Worm (Caenorhabditis elegans): Measurements from ENCODE around the gene F08F8.10.
A peak's percentile ranks its signal among the peaks of the same experiment; 100 is the strongest.

F08F8.10 gene

DNA sequence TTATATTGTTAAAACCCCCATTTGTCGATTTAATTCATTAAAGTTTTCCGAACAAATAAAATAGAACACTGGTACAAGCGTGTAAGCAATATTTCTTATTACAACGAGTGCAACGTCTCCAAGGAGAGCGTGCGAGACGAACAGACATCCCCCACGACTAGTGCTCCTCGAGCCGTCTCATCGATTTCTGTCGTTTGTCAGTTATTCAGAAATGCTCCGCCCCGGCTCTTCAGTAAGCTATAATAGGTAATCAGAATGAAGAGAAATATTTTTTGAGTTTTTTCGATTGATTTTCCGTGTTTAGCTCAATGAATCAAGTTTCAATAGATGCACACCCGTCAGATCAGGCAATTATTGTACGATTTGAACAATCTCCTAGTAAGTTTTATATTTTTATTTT, 18.5 kb downstream of the F08F8.10 start, which contains the start of gene kap-1 (continued):
- TF ChIP-seq unc-62 (GFP tag; optimal IDR thresholded peaks at IDR 0.05) (no peak), aptf-3 (GFP tag; IDR thresholded peaks at IDR 0.05) (no peak), gei-17 (GFP tag; optimal IDR thresholded peaks at IDR 0.05) (peak; percentile 26), B0035.1 (tag; optimal IDR thresholded peaks at IDR 0.05) (peak; percentile 61), snpc-1.3 (tag; optimal IDR thresholded peaks at IDR 0.05; ENCODE audit: insufficient read depth) (peak; percentile 7), cebp-1 (GFP tag; IDR thresholded peaks at IDR 0.05) (no peak), cebp-1 (tag; optimal IDR thresholded peaks at IDR 0.05) (peak; percentile 56), fkh-3 (tag; optimal IDR thresholded peaks at IDR 0.05) (peak; percentile 80), attf-5 (GFP tag; optimal IDR thresholded peaks at IDR 0.05) (no peak), snpc-4 (GFP tag; optimal IDR thresholded peaks at IDR 0.05) (peak; percentile 18), snpc-4 (tag; optimal IDR thresholded peaks at IDR 0.05) (peak in 1 of 4 experiments; percentile 42), ekl-4 (GFP tag; IDR thresholded peaks at IDR 0.05) (peak; percentile 51; the same call in 1 of the 2 replicates), hlh-26 (GFP tag; conservative IDR thresholded peaks at IDR 0.05) (0 out of 2 replicates have a peak, but pooled peaks have one; percentile 32), him-1 (tag; optimal IDR thresholded peaks at IDR 0.05) (peak; percentile 54), nfyb-1 (GFP tag; IDR thresholded peaks at IDR 0.05) (peak; percentile 44; the same call in 1 of the 2 replicates), nhr-120 (GFP tag; IDR thresholded peaks at IDR 0.05) (0 out of 2 replicates have a peak, but pooled peaks have one; percentile 12), hsf-1 (GFP tag; IDR thresholded peaks at IDR 0.05) (peak; percentile 60), ceh-91 (GFP tag; IDR thresholded peaks at IDR 0.05) (no peak), hmg-1.2 (GFP tag; IDR thresholded peaks at IDR 0.05) (peak; percentile 52), attf-3 (GFP tag; conservative IDR thresholded peaks at IDR 0.05) (0 out of 2 replicates have a peak, but pooled peaks have one; percentile 20), K11D2.4 (GFP tag; IDR thresholded peaks at IDR 0.05) (0 out of 2 replicates have a peak, but pooled peaks have one; percentile 9), dpff-1 (tag; optimal IDR thresholded peaks at IDR 0.05) (peak; percentile 62), atf-7 (tag; optimal IDR thresholded peaks at IDR 0.05) (peak; percentile 43), unc-130 (GFP tag; optimal IDR thresholded peaks at IDR 0.05) (no peak), nhr-90 (tag; optimal IDR thresholded peaks at IDR 0.05) (peak; percentile 15), akir-1 (GFP tag; optimal IDR thresholded peaks at IDR 0.05) (no peak), ama-1 (optimal IDR thresholded peaks at IDR 0.05) (peak; percentile 78), ama-1 (GFP tag; optimal IDR thresholded peaks at IDR 0.05) (peak in 1 of 2 experiments; percentile 78), lin-54 (GFP tag; optimal IDR thresholded peaks at IDR 0.05) (peak; percentile 29), hrde-1 (tag; optimal IDR thresholded peaks at IDR 0.05; ENCODE audit: borderline replicate concordance) (peak; percentile 58)

DNA sequence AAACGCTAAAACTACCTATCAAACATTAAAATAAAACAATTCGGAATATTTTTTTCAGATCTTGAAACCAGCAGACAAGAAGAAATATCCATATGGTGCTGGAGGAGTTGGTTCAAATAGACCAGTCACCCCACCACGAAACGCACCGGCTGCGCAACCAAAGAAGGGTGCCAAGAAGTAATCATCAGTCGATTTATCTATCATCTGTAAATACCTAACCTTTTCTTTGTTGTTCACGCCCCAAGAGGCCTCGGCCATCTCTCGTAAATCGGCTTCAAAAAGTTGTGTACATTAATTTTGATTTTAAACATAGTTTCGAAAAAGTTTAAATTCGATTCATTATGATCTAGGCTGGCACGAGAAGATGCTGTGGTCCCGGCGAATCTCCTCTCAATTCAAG, 19.2 kb downstream of the F08F8.10 start:
- no peak for TF ChIP-seq nhr-179 (tag; optimal IDR thresholded peaks at IDR 0.05)
- TF ChIP-seq madf-3 (GFP tag; IDR thresholded peaks at IDR 0.05), result 0 out of 2 replicates have a peak, but pooled peaks have one; percentile 22
- TF ChIP-seq pbrm-1 (GFP tag; IDR thresholded peaks at IDR 0.05), result 0 out of 2 replicates have a peak, but pooled peaks have one; percentile 4

DNA sequence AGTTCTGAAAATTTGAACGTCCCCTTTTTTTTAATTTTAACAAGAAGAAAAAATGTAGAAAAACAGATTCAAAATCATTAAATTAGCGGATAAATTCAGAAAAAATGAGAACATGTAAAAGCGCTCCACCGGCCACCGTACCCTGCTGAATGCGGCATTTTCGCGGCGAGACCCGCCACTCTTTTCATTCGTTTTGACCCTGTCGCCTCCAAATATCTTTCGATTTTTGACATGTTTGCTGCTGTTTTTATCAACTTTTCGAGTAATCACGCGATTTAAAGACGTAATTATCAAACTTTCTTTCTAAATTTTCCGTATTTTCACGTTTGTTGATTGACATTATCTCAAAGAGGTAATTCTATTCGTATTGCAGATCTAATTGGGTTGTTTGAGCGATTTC, 21.0 kb downstream of the F08F8.10 start, which contains the start of gene gsp-2:
gsp-2 (plus strand) TSS at position 374 of the 400 bp plus-strand sequence.
- TF ChIP-seq Y95B8A.8 (GFP tag; IDR thresholded peaks at IDR 0.05) (0 out of 2 replicates have a peak, but pooled peaks have one; percentile 39), nhr-80 (tag; optimal IDR thresholded peaks at IDR 0.05) (peak; percentile 84), lin-40 (tag; optimal IDR thresholded peaks at IDR 0.05) (peak; percentile 6), bed-2 (GFP tag; IDR thresholded peaks at IDR 0.05) (no peak), ceh-91 (GFP tag; IDR thresholded peaks at IDR 0.05) (peak; percentile 36; the same call in 1 of the 2 replicates), B0336.3 (GFP tag; IDR thresholded peaks at IDR 0.05) (peak; percentile 28; the same call in 1 of the 2 replicates), ztf-22 (GFP tag; optimal IDR thresholded peaks at IDR 0.05) (no peak), madf-8 (GFP tag; conservative IDR thresholded peaks at IDR 0.05) (0 out of 2 replicates have a peak, but pooled peaks have one; percentile 22), ceh-79 (tag; optimal IDR thresholded peaks at IDR 0.05) (no peak), ztf-18 (tag; optimal IDR thresholded peaks at IDR 0.05) (peak; percentile 47), madf-6 (GFP tag; IDR thresholded peaks at IDR 0.05) (peak; percentile 71; the same call in 1 of the 2 replicates), mcd-1 (GFP tag; IDR thresholded peaks at IDR 0.05) (peak; percentile 84), Y79H2A.3 (GFP tag; conservative IDR thresholded peaks at IDR 0.05) (no peak), tbp1 (GFP tag; optimal IDR thresholded peaks at IDR 0.05) (peak; percentile 54), nfyb-1 (GFP tag; IDR thresholded peaks at IDR 0.05) (peak; percentile 63; the same call in 1 of the 2 replicates), dpl-1 (GFP tag; optimal IDR thresholded peaks at IDR 0.05) (peak; percentile 13), tlf-1 (GFP tag; optimal IDR thresholded peaks at IDR 0.05) (peak; percentile 5), dpff-1 (tag; optimal IDR thresholded peaks at IDR 0.05) (no peak)
